Worm (Caenorhabditis elegans) whole organism, early embryonic: ENCODE measurements around the gene srj-22.

ENCODE experiments used
- B0310.2 ChIP-seq: sonication (generic microtip); optimal IDR thresholded peaks from 2 replicates; lab custom pipeline; 2016; ENCODE audit warnings: mild to moderate bottlenecking, missing genetic modification characterization, missing compliant biosample characterization
- F13C5.2 ChIP-seq: sonication (generic microtip); optimal IDR thresholded peaks from 2 replicates; lab custom pipeline; 2017; ENCODE audit warnings: mild to moderate bottlenecking, missing genetic modification characterization, inconsistent platforms, missing compliant biosample characterization
- aly-1 ChIP-seq: sonication (generic microtip); optimal IDR thresholded peaks from 2 replicates; lab custom pipeline; 2016; ENCODE audit warnings: missing genetic modification characterization, missing compliant biosample characterization
- ama-1 ChIP-seq: fragments of 150-350 bp; optimal IDR thresholded peaks from 2 replicates; lab custom pipeline; 2014
- ceh-13 ChIP-seq: fragments of 200-800 bp; sonication (Bioruptor generic); optimal IDR thresholded peaks from 2 replicates; lab custom pipeline; 2018; ENCODE audit warnings: mild to moderate bottlenecking, missing genetic modification characterization, missing compliant biosample characterization
- ceh-36 ChIP-seq: sonication (generic microtip); optimal IDR thresholded peaks from 2 replicates; lab custom pipeline; 2016; ENCODE audit warnings: missing genetic modification characterization, inconsistent platforms, missing compliant biosample characterization
- ets-7 ChIP-seq: sonication (generic microtip); optimal IDR thresholded peaks from 2 replicates; lab custom pipeline; 2016; ENCODE audit warnings: missing genotype, missing genetic modification characterization, missing compliant biosample characterization
- flt-1 ChIP-seq: fragments of 200-800 bp; sonication (Bioruptor generic); IDR thresholded peaks from 2 replicates; pipeline ENCODE4 v1.3.6; 2022; ENCODE audit warnings: missing genetic modification characterization, missing compliant biosample characterization
- hmbx-1 ChIP-seq: sonication (generic microtip); optimal IDR thresholded peaks from 2 replicates; lab custom pipeline; 2016; ENCODE audit warnings: mild to moderate bottlenecking, missing genetic modification characterization, missing compliant biosample characterization
- hmg-4 ChIP-seq: fragments of 200-800 bp; sonication (Bioruptor generic); optimal IDR thresholded peaks from 2 replicates; lab custom pipeline; 2018; ENCODE audit warnings: mild to moderate bottlenecking, missing genetic modification characterization, missing compliant biosample characterization
- hnd-1 ChIP-seq: sonication (generic microtip); optimal IDR thresholded peaks from 2 replicates; lab custom pipeline; 2016; ENCODE audit warnings: missing genetic modification characterization, missing compliant biosample characterization
- pes-1 ChIP-seq: fragments of 200-800 bp; sonication (Bioruptor generic); IDR thresholded peaks from 2 replicates; pipeline ENCODE4 v1.3.6; 2022; ENCODE audit warnings: missing genetic modification reagents, missing genetic modification characterization, missing compliant biosample characterization
- scrt-1 ChIP-seq: fragments of 200-800 bp; sonication (Bioruptor generic); IDR thresholded peaks from 2 replicates; pipeline ENCODE4 v1.3.6; 2022; ENCODE audit warnings: missing genetic modification characterization, missing compliant biosample characterization
- sea-1 ChIP-seq: fragments of 200-800 bp; sonication (Bioruptor generic); conservative IDR thresholded peaks from 2 replicates; pipeline ENCODE4 v1.3.6; 2022; ENCODE audit warnings: missing genetic modification characterization, missing compliant biosample characterization
- tbx-11 ChIP-seq: fragments of 200-800 bp; sonication (Bioruptor generic); IDR thresholded peaks from 2 replicates; pipeline ENCODE4 v1.3.6; 2022; ENCODE audit warnings: missing genetic modification characterization, missing compliant biosample characterization
- tbx-37 ChIP-seq: fragments of 200-800 bp; sonication (Bioruptor generic); conservative IDR thresholded peaks from 2 replicates; pipeline ENCODE4 v1.3.6; 2022; ENCODE audit warnings: missing genetic modification reagents, missing genetic modification characterization, missing compliant biosample characterization
- tra-4 ChIP-seq: sonication (generic microtip); optimal IDR thresholded peaks from 2 replicates; lab custom pipeline; 2017; ENCODE audit warnings: missing genetic modification characterization, missing compliant biosample characterization

srj-22 gene

ce11 chrV:10724472-10724871, 19.1 kb downstream of the srj-22 start:
- no peak for TF ChIP-seq ceh-13 (GFP tag; lab: Kevin White, UChicago)
- no peak for TF ChIP-seq tbx-37 (GFP tag; lab: Robert Waterston, UW)
- TF ChIP-seq pes-1 = no peak
- TF ChIP-seq aly-1 = no peak
- no peak for TF ChIP-seq tra-4
- no peak for TF ChIP-seq ceh-36 (tag; lab: Kevin White, UChicago)

DNA sequence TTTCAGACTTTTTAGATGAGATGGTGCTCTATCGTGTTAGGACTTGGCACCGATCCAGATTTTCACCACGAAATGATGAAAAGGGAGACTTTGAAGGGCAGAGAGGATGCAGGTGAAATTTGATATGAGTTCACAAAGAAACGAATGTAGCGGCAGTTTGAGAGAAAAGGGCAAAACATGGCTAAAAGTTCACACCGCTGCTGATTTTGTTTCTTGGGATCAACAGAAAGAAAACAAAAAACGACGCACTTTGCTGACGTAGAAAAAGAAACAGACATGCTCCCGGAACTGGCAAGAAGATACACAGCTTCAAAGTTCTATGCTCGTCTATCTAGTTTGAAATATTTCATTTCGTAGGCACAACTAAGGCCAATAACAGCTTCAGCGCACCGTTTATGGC, 20.0 kb downstream of the srj-22 start:
- no peak for TF ChIP-seq aly-1
- TF ChIP-seq sea-1 (GFP tag; lab: Robert Waterston, UW) = no peak
- TF ChIP-seq tbx-11 (GFP tag; lab: Robert Waterston, UW) = no peak
- no peak for TF ChIP-seq ets-7 (tag; lab: Kevin White, UChicago)
- TF ChIP-seq B0310.2 = no peak
- TF ChIP-seq F13C5.2 (tag; lab: Kevin White, UChicago) = no peak
- no peak for TF ChIP-seq tra-4
- TF ChIP-seq pes-1 = no peak
- TF ChIP-seq ama-1 (lab: Kevin White, UChicago) = no peak
- no peak for TF ChIP-seq hnd-1 (tag; lab: Kevin White, UChicago)
- no peak for TF ChIP-seq flt-1
- TF ChIP-seq ceh-36 (tag; lab: Kevin White, UChicago) = no peak
- TF ChIP-seq ceh-13 (GFP tag; lab: Kevin White, UChicago) = no peak
- TF ChIP-seq scrt-1 = no peak

ce11 chrV:10723181-10723580, 20.4 kb downstream of the srj-22 start:
- TF ChIP-seq ceh-36 (tag; lab: Kevin White, UChicago) (no peak), hmbx-1 (tag; lab: Kevin White, UChicago) (no peak), sea-1 (GFP tag; lab: Robert Waterston, UW) (no peak), aly-1 (no peak), hmg-4 (GFP tag; lab: Kevin White, UChicago) (no peak), tbx-37 (GFP tag; lab: Robert Waterston, UW) (no peak), F13C5.2 (tag; lab: Kevin White, UChicago) (no peak), B0310.2 (no peak), tra-4 (no peak), scrt-1 (no peak), flt-1 (no peak), hnd-1 (tag; lab: Kevin White, UChicago) (no peak), ceh-13 (GFP tag; lab: Kevin White, UChicago) (no peak), pes-1 (no peak), ama-1 (lab: Kevin White, UChicago) (no peak)

- TF ChIP-seq ama-1 (lab: Kevin White, UChicago) (no peak), ets-7 (tag; lab: Kevin White, UChicago) (no peak), tbx-37 (GFP tag; lab: Robert Waterston, UW) (no peak), B0310.2 (no peak), tra-4 (no peak), flt-1 (no peak), ceh-36 (tag; lab: Kevin White, UChicago) (no peak), scrt-1 (no peak), tbx-11 (GFP tag; lab: Robert Waterston, UW) (no peak), hmg-4 (GFP tag; lab: Kevin White, UChicago) (no peak), sea-1 (GFP tag; lab: Robert Waterston, UW) (no peak), hnd-1 (tag; lab: Kevin White, UChicago) (no peak), hmbx-1 (tag; lab: Kevin White, UChicago) (no peak), aly-1 (no peak), ceh-13 (GFP tag; lab: Kevin White, UChicago) (no peak), pes-1 (no peak), F13C5.2 (tag; lab: Kevin White, UChicago) (no peak)
Observed at ce11 chrV:10722595-10722994, 21.0 kb downstream of the srj-22 start.

- no peak for TF ChIP-seq flt-1
- TF ChIP-seq scrt-1 = 0 out of 2 replicates have a peak, but pooled peaks have one; percentile 36
Observed at ce11 chrV:10721912-10722426, 21.6 kb downstream of the srj-22 start.

DNA sequence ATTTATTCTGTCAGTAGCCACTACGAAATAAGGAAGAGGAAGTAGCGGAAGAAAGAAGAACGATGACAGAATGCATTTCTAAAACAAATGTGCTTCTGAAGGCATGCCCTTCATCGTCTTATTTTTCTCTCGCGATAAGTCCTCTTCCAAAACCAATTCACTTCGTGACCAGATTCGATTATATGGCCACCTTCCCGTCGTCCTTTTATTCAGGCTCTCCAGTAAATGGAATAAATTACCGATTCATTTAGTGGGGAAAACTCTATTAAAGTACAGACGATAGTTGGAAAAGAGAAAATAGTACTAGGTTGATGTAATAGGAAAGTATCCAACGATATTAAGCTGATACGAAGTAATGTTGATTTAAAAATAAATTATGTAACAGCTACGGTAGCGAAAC, 22.2 kb downstream of the srj-22 start:
- TF ChIP-seq flt-1 (no peak), ama-1 (lab: Kevin White, UChicago) (no peak), ceh-13 (GFP tag; lab: Kevin White, UChicago) (no peak), aly-1 (no peak), scrt-1 (no peak), tra-4 (no peak), sea-1 (GFP tag; lab: Robert Waterston, UW) (no peak), pes-1 (no peak), tbx-11 (GFP tag; lab: Robert Waterston, UW) (no peak), hmbx-1 (tag; lab: Kevin White, UChicago) (no peak), hmg-4 (GFP tag; lab: Kevin White, UChicago) (no peak), ceh-36 (tag; lab: Kevin White, UChicago) (no peak), F13C5.2 (tag; lab: Kevin White, UChicago) (no peak), hnd-1 (tag; lab: Kevin White, UChicago) (no peak), ets-7 (tag; lab: Kevin White, UChicago) (no peak), tbx-37 (GFP tag; lab: Robert Waterston, UW) (no peak), B0310.2 (no peak)

DNA sequence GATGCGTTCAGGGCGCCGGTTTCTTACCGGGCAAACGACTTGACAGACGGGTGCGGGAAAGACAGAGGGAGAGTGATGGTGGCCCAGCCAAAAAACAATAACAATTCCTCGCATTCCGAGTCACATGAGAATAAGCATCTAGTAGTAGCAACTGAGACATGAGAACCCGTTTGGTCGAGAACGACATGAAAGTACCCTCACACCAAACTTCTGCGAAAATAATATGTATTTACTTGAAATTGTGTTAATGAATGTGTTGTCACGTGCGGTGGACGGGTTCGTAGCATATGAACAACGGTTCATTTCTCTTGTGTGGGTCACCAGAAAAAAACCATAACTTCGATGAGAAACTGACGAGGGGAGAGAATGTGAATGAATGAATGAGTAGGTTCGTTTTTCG, 22.7 kb downstream of the srj-22 start:
- TF ChIP-seq hmbx-1 (tag; lab: Kevin White, UChicago) = no peak
- TF ChIP-seq sea-1 (GFP tag; lab: Robert Waterston, UW) = no peak
- TF ChIP-seq ceh-13 (GFP tag; lab: Kevin White, UChicago) = no peak
- TF ChIP-seq tra-4 = no peak
- TF ChIP-seq hmg-4 (GFP tag; lab: Kevin White, UChicago) = no peak
- TF ChIP-seq scrt-1 = no peak
- TF ChIP-seq ets-7 (tag; lab: Kevin White, UChicago) = no peak
- no peak for TF ChIP-seq tbx-37 (GFP tag; lab: Robert Waterston, UW)
- TF ChIP-seq pes-1 = no peak
- no peak for TF ChIP-seq ceh-36 (tag; lab: Kevin White, UChicago)
- TF ChIP-seq flt-1 = no peak
- no peak for TF ChIP-seq tbx-11 (GFP tag; lab: Robert Waterston, UW)
- no peak for TF ChIP-seq ama-1 (lab: Kevin White, UChicago)
- TF ChIP-seq B0310.2 = no peak
- no peak for TF ChIP-seq aly-1
- TF ChIP-seq F13C5.2 (tag; lab: Kevin White, UChicago) = no peak
- no peak for TF ChIP-seq hnd-1 (tag; lab: Kevin White, UChicago)
